Fruit fly (Drosophila melanogaster) whole organism: ENCODE results near the gene Efa6.

Experiments used
- CG8478 ChIP-seq: fragments of >200 bp; optimal IDR thresholded peaks from 2 replicates; lab custom pipeline; 2018; ENCODE audit warnings: inconsistent platforms
- Dll ChIP-seq: fragments of >200 bp; optimal IDR thresholded peaks from 2 replicates; lab custom pipeline; 2017
- EcR ChIP-seq, 2 experiments: fragments of >200 bp; optimal IDR thresholded peaks; 2 replicates each; lab custom pipeline; 2017; ENCODE audit warnings: missing biosample characterization in 2 of 2, missing genetic modification characterization in 2 of 2, missing genetic modification reagents in 2 of 2
- pan ChIP-seq: fragments of >200 bp; optimal IDR thresholded peaks from 2 replicates; lab custom pipeline; 2017
- psq ChIP-seq: fragments of >200 bp; optimal IDR thresholded peaks from 2 replicates; lab custom pipeline; 2017
- usp ChIP-seq: fragments of >200 bp; optimal IDR thresholded peaks from 2 replicates; lab custom pipeline; 2017; ENCODE audit warnings: missing biosample characterization, missing genetic modification characterization, mixed read lengths

DNA sequence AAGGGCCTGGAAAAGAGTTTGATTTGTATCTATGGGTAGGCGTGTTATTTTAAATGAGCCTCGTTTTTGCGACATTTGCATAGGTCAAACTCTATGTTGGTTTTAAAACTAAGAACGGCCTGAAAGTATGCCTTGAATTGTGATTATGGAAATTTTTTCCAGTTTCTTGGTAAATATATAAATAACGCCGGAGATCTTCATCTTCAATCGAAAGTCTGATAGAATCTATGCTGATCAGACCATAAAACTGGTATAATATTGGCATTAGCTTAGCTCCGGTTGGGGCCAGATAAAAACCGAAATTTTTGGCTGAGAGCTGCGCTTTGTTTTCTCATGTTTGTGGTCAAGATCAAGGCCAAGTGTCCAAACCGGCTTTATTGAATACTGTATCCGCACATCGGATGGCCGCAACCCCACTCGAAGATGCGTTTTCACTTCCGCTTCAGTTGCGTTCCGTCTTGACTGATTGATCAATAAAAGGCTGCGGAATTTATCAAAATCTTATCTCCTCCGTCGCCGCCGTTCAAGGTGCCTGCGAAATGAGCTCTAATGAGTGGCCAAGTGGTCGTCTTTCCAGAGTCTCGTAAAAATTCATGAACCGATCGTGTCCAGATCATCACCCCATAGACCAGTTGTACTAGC, 30.3 kb upstream of the Efa6 start:
- TF ChIP-seq Dll (lab: Kevin White, UChicago), result no peak
- TF ChIP-seq usp (GFP tag; lab: Kevin White, UChicago), result no peak
- TF ChIP-seq psq (lab: Kevin White, UChicago), result no peak
- TF ChIP-seq pan (lab: Kevin White, UChicago), result no peak
- TF ChIP-seq EcR (GFP tag; optimal IDR thresholded peaks at IDR 0.05; lab: Kevin White, UChicago), result no peak
- no peak for TF ChIP-seq CG8478 (lab: Kevin White, UChicago)
